Fruit fly (Drosophila melanogaster): ENCODE data around the gene fbl.

The fbl gene

dm6 chr3L:20427449-20427848 lies 43.2 kb downstream of the fbl start, which contains the start of gene CG5274:
TSS of gene CG5274 (minus strand) at chr3L:20427666.
- TF ChIP-seq bab1 (GFP tag; optimal IDR thresholded peaks at IDR 0.05) (peak; percentile 62), toe (GFP tag; optimal IDR thresholded peaks at IDR 0.05) (no peak)

dm6 chr3L:20430182-20430581 lies 46.0 kb downstream of the fbl start, which contains the start of gene CG5262:
TSS of gene CG5262 (minus strand) at chr3L:20430475.
- no peak for TF ChIP-seq CG14711 (tag; optimal IDR thresholded peaks at IDR 0.05)
- TF ChIP-seq Clk (GFP tag; optimal IDR thresholded peaks at IDR 0.05): no peak
- TF ChIP-seq toe (GFP tag; optimal IDR thresholded peaks at IDR 0.05): no peak
- peak; percentile 63 for TF ChIP-seq tj (GFP tag; optimal IDR thresholded peaks at IDR 0.05)
- TF ChIP-seq bab1 (GFP tag; optimal IDR thresholded peaks at IDR 0.05): peak; percentile 32

dm6 chr3L:20431619-20432018 lies 47.4 kb downstream of the fbl start:
- no peak for TF ChIP-seq toe (GFP tag; optimal IDR thresholded peaks at IDR 0.05)
- TF ChIP-seq CG12768 (GFP tag; optimal IDR thresholded peaks at IDR 0.05): no peak
- TF ChIP-seq Mnt (GFP tag; optimal IDR thresholded peaks at IDR 0.05): no peak
- TF ChIP-seq cic (GFP tag; optimal IDR thresholded peaks at IDR 0.05): no peak
- TF ChIP-seq CG33017 (tag; optimal IDR thresholded peaks at IDR 0.05): no peak
- TF ChIP-seq Clk (GFP tag; optimal IDR thresholded peaks at IDR 0.05): no peak
- no peak for TF ChIP-seq CG7045 (GFP tag; optimal IDR thresholded peaks at IDR 0.05)
- TF ChIP-seq bab1 (GFP tag; optimal IDR thresholded peaks at IDR 0.05): no peak
- no peak for TF ChIP-seq CG7101 (tag; optimal IDR thresholded peaks at IDR 0.05)
- TF ChIP-seq pad (GFP tag; optimal IDR thresholded peaks at IDR 0.05): no peak
- no peak for TF ChIP-seq CG14711 (tag; optimal IDR thresholded peaks at IDR 0.05)
- TF ChIP-seq Hr96 (GFP tag; optimal IDR thresholded peaks at IDR 0.05): no peak
- TF ChIP-seq cnc (optimal IDR thresholded peaks at IDR 0.05): no peak
- TF ChIP-seq CG11617 (GFP tag; optimal IDR thresholded peaks at IDR 0.05): no peak
- TF ChIP-seq CG5204 (GFP tag; optimal IDR thresholded peaks at IDR 0.05): no peak

- TF ChIP-seq CG14711 (tag; optimal IDR thresholded peaks at IDR 0.05) (peak; percentile 23), Mnt (GFP tag; optimal IDR thresholded peaks at IDR 0.05) (peak; percentile 39), CG1620 (GFP tag; optimal IDR thresholded peaks at IDR 0.05) (peak; percentile 12), Crg-1 (GFP tag; optimal IDR thresholded peaks at IDR 0.05) (no peak), CG7045 (GFP tag; optimal IDR thresholded peaks at IDR 0.05) (no peak), CG11617 (GFP tag; optimal IDR thresholded peaks at IDR 0.05) (peak; percentile 40), cic (GFP tag; optimal IDR thresholded peaks at IDR 0.05) (no peak), bab1 (GFP tag; optimal IDR thresholded peaks at IDR 0.05) (peak; percentile 56), tj (GFP tag; optimal IDR thresholded peaks at IDR 0.05) (peak; percentile 13)
Measured at dm6 chr3L:20432297-20432696, 48.1 kb downstream of the fbl start, which contains the start of the genes Las and Psn. TSS of gene Las (minus strand) at chr3L:20432361. TSS of gene Psn (plus strand) at chr3L:20432468.

dm6 chr3L:20436069-20436468 lies 51.8 kb downstream of the fbl start, which contains the start of the genes mRpL15 and CtIP:
TSS of gene mRpL15 (minus strand) at chr3L:20436209.
TSS of gene CtIP (plus strand) at chr3L:20436250.
- TF ChIP-seq Mnt (GFP tag; optimal IDR thresholded peaks at IDR 0.05) (peak; percentile 16), toe (GFP tag; optimal IDR thresholded peaks at IDR 0.05) (no peak)

dm6 chr3L:20439772-20440171 lies 55.5 kb downstream of the fbl start, which contains the start of gene Hpd:
TSS of gene Hpd (minus strand) at chr3L:20439872.
- TF ChIP-seq tj (GFP tag; optimal IDR thresholded peaks at IDR 0.05) (no peak), cic (GFP tag; optimal IDR thresholded peaks at IDR 0.05) (no peak), cnc (optimal IDR thresholded peaks at IDR 0.05) (no peak), bab1 (GFP tag; optimal IDR thresholded peaks at IDR 0.05) (no peak), CG5204 (GFP tag; optimal IDR thresholded peaks at IDR 0.05) (no peak), CG14711 (tag; optimal IDR thresholded peaks at IDR 0.05) (no peak), Clk (GFP tag; optimal IDR thresholded peaks at IDR 0.05) (no peak), CG33017 (tag; optimal IDR thresholded peaks at IDR 0.05) (no peak), kay (GFP tag; ENCODE audit: borderline replicate concordance) (no peak)

dm6 chr3L:20440902-20441429 lies 56.7 kb downstream of the fbl start:
- TF ChIP-seq CG7045 (GFP tag; optimal IDR thresholded peaks at IDR 0.05) (no peak), Crg-1 (GFP tag; optimal IDR thresholded peaks at IDR 0.05) (no peak), CG5204 (GFP tag; optimal IDR thresholded peaks at IDR 0.05) (no peak), Hr96 (GFP tag; optimal IDR thresholded peaks at IDR 0.05) (no peak), cic (GFP tag; optimal IDR thresholded peaks at IDR 0.05) (no peak), cnc (optimal IDR thresholded peaks at IDR 0.05) (no peak), CG14711 (tag; optimal IDR thresholded peaks at IDR 0.05) (no peak)
